Fruit fly (Drosophila melanogaster) whole organism: ENCODE data around the gene CG17321.

Experiments
- Dll ChIP-seq: fragments of >200 bp; optimal IDR thresholded peaks from 2 replicates; lab custom pipeline; 2017
- usp ChIP-seq: fragments of >200 bp; optimal IDR thresholded peaks from 2 replicates; lab custom pipeline; 2017; ENCODE audit warnings: missing biosample characterization, missing genetic modification characterization, mixed read lengths

DNA sequence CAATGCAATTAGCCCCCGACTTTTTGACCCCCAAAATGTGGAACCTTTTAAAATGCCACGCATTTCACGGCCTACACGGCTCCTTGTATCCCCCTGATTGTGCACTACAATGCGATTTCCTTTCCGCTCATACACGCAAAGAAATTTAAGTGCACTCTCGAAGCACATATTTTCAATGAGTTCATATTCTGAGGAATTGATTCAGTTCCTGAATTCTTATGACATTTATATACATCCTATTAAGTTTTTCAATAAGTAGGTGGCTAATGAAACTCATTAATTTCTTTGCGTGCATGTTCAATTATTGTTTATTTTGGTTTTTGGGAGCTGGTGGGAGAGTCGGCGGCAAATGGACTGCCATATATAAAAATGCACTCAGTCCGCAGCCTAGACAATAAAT, 54.3 kb downstream of the CG17321 start:
- no peak for TF ChIP-seq usp (GFP tag; lab: Kevin White, UChicago)
- no peak for TF ChIP-seq Dll
